Worm (Caenorhabditis elegans) whole organism, L4 larva: ENCODE results near the gene str-236.

Experiments used
- ces-1 ChIP-seq: fragments of 150-350 bp; sonication (generic microtip); optimal IDR thresholded peaks from 4 replicates; lab custom pipeline; 2014; ENCODE audit warnings: missing biosample characterization, missing genetic modification reagents, missing genetic modification characterization
- egl-27 ChIP-seq: sonication (generic microtip); optimal IDR thresholded peaks from 3 replicates; lab custom pipeline; 2017; ENCODE audit warnings: missing biosample characterization, missing genetic modification reagents, missing genetic modification characterization
- jun-1 ChIP-seq: fragments of 150-350 bp; optimal IDR thresholded peaks from 2 replicates; lab custom pipeline; 2014; ENCODE audit warnings: missing biosample characterization, missing genetic modification reagents, missing genetic modification characterization
- lin-13 ChIP-seq: fragments of 150-350 bp; optimal IDR thresholded peaks from 2 replicates; lab custom pipeline; 2014; ENCODE audit warnings: missing biosample characterization, missing genetic modification reagents, missing genetic modification characterization
- lir-3 ChIP-seq: sonication (generic microtip); optimal IDR thresholded peaks from 2 replicates; lab custom pipeline; 2016; ENCODE audit warnings: mild to moderate bottlenecking, missing genetic modification characterization, missing compliant biosample characterization
- mdl-1 ChIP-seq, 2 experiments: fragments of 150-350 bp in 1 of 2; sonication (generic microtip) in 1 of 2; optimal IDR thresholded peaks; 2 replicates each; lab custom pipeline; 2014 to 2017; ENCODE audit warnings: missing biosample characterization in 2 of 2, missing genetic modification characterization in 2 of 2
- mdt-29 ChIP-seq: fragments of 200-800 bp; sonication (Bioruptor generic); IDR thresholded peaks from 2 replicates; pipeline ENCODE4 v1.3.6; 2022; ENCODE audit warnings: missing genetic modification reagents, missing genetic modification characterization, missing compliant biosample characterization
- skn-1 ChIP-seq: fragments of 150-350 bp; optimal IDR thresholded peaks from 2 replicates; lab custom pipeline; 2014; ENCODE audit warnings: missing biosample characterization, missing genetic modification characterization
- unc-130 ChIP-seq: sonication (generic microtip); optimal IDR thresholded peaks from 2 replicates; lab custom pipeline; 2016; ENCODE audit warnings: missing genetic modification reagents, missing genetic modification characterization, missing compliant biosample characterization
- vab-7 ChIP-seq: fragments of 200-800 bp; sonication (Bioruptor generic); IDR thresholded peaks from 2 replicates; pipeline ENCODE4 v1.3.6; 2022; ENCODE audit warnings: missing genetic modification reagents, missing genetic modification characterization, missing compliant biosample characterization
- zag-1 ChIP-seq: fragments of 150-350 bp; optimal IDR thresholded peaks from 2 replicates; lab custom pipeline; 2014; ENCODE audit warnings: missing biosample characterization, missing genetic modification characterization

DNA sequence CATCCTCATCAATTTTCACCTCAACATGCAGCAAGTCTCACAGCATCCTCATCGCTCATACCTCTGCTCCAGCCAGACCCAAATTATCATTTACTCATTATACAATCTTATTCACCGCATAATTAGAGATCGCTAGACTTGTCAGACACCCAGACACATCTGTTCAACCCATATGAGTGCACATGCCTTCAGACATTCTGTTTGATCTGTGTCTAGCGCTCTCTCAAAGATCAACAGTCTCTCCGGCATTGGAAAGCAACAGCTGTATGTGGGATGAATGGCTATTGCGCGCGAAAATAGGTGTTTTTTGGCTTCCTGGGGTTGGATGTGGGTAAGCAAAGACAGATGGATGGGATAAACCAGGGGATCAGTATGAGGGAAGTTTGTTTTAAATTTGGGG lies 44.7 kb upstream of the str-236 start:
- TF ChIP-seq unc-130 (GFP tag; lab: Kevin White, UChicago), result no peak
- TF ChIP-seq mdt-29, result no peak
- TF ChIP-seq lin-13 (GFP tag; lab: Kevin White, UChicago), result no peak
- TF ChIP-seq ces-1, result no peak
- no peak for TF ChIP-seq zag-1 (tag; lab: Kevin White, UChicago)
- no peak for TF ChIP-seq vab-7 (GFP tag; lab: Robert Waterston, UW)
- TF ChIP-seq skn-1 (tag; lab: Kevin White, UChicago), result no peak
- no peak for TF ChIP-seq mdl-1 (tag; optimal IDR thresholded peaks at IDR 0.05; lab: Kevin White, UChicago)
- TF ChIP-seq lir-3 (tag; lab: Kevin White, UChicago), result no peak
- no peak for TF ChIP-seq egl-27 (tag; lab: Kevin White, UChicago)
- no peak for TF ChIP-seq jun-1
